Fruit fly (Drosophila melanogaster): Measurements from ENCODE around the gene pira.

The pira gene

DNA sequence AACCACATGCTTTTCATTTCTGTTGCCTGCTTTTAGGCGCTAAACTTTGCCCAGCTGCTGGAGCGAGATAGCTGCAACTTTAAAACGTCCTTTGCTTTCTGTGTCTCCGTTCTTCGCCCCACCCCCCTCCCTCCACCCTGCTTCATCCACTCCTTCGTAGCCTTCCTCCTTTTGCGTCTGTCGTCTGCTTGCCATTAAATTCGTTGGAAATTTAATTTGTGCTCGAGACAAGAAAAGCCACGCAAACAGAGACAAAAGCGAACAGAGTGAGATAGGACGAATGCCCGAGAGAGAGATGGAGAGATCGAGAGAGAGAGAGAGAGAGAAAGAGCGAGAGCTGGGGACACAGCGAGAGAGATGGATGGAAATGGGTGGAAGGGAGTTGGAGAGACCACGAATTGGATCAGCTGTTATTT lies 43.5 kb downstream of the pira start:
- TF ChIP-seq bab2 (GFP tag; optimal IDR thresholded peaks at IDR 0.05), result no peak
- TF ChIP-seq br (optimal IDR thresholded peaks at IDR 0.05), result no peak
- TF ChIP-seq Chrac-16 (GFP tag; optimal IDR thresholded peaks at IDR 0.05), result no peak
- TF ChIP-seq dimm (GFP tag; IDR thresholded peaks at IDR 0.05), result no peak
- TF ChIP-seq ind (GFP tag; optimal IDR thresholded peaks at IDR 0.05), result no peak
- TF ChIP-seq Atf3 (GFP tag; optimal IDR thresholded peaks at IDR 0.05), result no peak
- TF ChIP-seq CG14667 (GFP tag; IDR thresholded peaks at IDR 0.05), result no peak
- no peak for TF ChIP-seq CG9727 (GFP tag; optimal IDR thresholded peaks at IDR 0.05)
- no peak for TF ChIP-seq GATAe (GFP tag; conservative IDR thresholded peaks at IDR 0.05)
- no peak for TF ChIP-seq gem (tag; optimal IDR thresholded peaks at IDR 0.05)
- TF ChIP-seq crol (GFP tag; IDR thresholded peaks at IDR 0.05), result peak; percentile 63; the same call in 1 of the 2 replicates
- no peak for TF ChIP-seq Elba2 (GFP tag; optimal IDR thresholded peaks at IDR 0.05)
- no peak for TF ChIP-seq Doc3 (GFP tag; IDR thresholded peaks at IDR 0.05; ENCODE audit: partially characterized antibody)
- no peak for TF ChIP-seq ATbp (GFP tag; optimal IDR thresholded peaks at IDR 0.05)
- TF ChIP-seq nerfin-1 (tag; optimal IDR thresholded peaks at IDR 0.05), result no peak
- TF ChIP-seq NFAT (GFP tag; IDR thresholded peaks at IDR 0.05), result no peak
- TF ChIP-seq Optix (GFP tag; IDR thresholded peaks at IDR 0.05), result no peak
- no peak for TF ChIP-seq usp (GFP tag; optimal IDR thresholded peaks at IDR 0.05)
- peak; percentile 14; the same call in 1 of the 2 replicates for TF ChIP-seq Adf1 (GFP tag; IDR thresholded peaks at IDR 0.05)
- peak; percentile 73 for TF ChIP-seq ash1 (GFP tag; optimal IDR thresholded peaks at IDR 0.05)
- TF ChIP-seq D (optimal IDR thresholded peaks at IDR 0.05), result no peak
- TF ChIP-seq D (GFP tag; optimal IDR thresholded peaks at IDR 0.05), result no peak
- no peak for TF ChIP-seq CG31224 (GFP tag; IDR thresholded peaks at IDR 0.05)
- no peak for TF ChIP-seq CG6683 (GFP tag; optimal IDR thresholded peaks at IDR 0.05)
- TF ChIP-seq bigmax (GFP tag; optimal IDR thresholded peaks at IDR 0.05), result no peak
- TF ChIP-seq Dfd (GFP tag; optimal IDR thresholded peaks at IDR 0.05), result no peak
- TF ChIP-seq CG10431 (GFP tag; optimal IDR thresholded peaks at IDR 0.05), result no peak
- no peak for TF ChIP-seq CG7357 (GFP tag; IDR thresholded peaks at IDR 0.05)
- peak in 1 of 2 experiments; percentile 41 for TF ChIP-seq crp (GFP tag; optimal IDR thresholded peaks at IDR 0.05)
- TF ChIP-seq crc (GFP tag; optimal IDR thresholded peaks at IDR 0.05), result no peak
- no peak for TF ChIP-seq CG14441 (GFP tag; IDR thresholded peaks at IDR 0.05)
- TF ChIP-seq sqz (GFP tag; optimal IDR thresholded peaks at IDR 0.05), result peak; percentile 19
- no peak for TF ChIP-seq Sry-β (GFP tag; optimal IDR thresholded peaks at IDR 0.05)
- no peak for TF ChIP-seq Asciz (GFP tag; optimal IDR thresholded peaks at IDR 0.05)
- no peak for TF ChIP-seq Dref (GFP tag; IDR thresholded peaks at IDR 0.05)
- TF ChIP-seq Med (GFP tag), result peak; percentile 37
- TF ChIP-seq unc-4 (GFP tag; IDR thresholded peaks at IDR 0.05; ENCODE audit: partially characterized antibody), result no peak
- no peak for TF ChIP-seq Aef1 (GFP tag; IDR thresholded peaks at IDR 0.05)
- TF ChIP-seq toy (GFP tag; IDR thresholded peaks at IDR 0.05), result no peak
- TF ChIP-seq CG18599 (GFP tag; optimal IDR thresholded peaks at IDR 0.05), result no peak
- TF ChIP-seq Jarid2 (GFP tag; optimal IDR thresholded peaks at IDR 0.05), result no peak
- no peak for TF ChIP-seq CG18764 (GFP tag; optimal IDR thresholded peaks at IDR 0.05)
- no peak for TF ChIP-seq lab (GFP tag; optimal IDR thresholded peaks at IDR 0.05)
- TF ChIP-seq CG7963 (GFP tag; IDR thresholded peaks at IDR 0.05; ENCODE audit: partially characterized antibody), result no peak
- TF ChIP-seq cad (GFP tag; optimal IDR thresholded peaks at IDR 0.05), result no peak
- TF ChIP-seq CG2199 (GFP tag; IDR thresholded peaks at IDR 0.05), result 0 out of 3 replicates have a peak, but pooled peaks have one; percentile 35
- TF ChIP-seq CG10366 (GFP tag; IDR thresholded peaks at IDR 0.05), result no peak
- TF ChIP-seq Trl (optimal IDR thresholded peaks at IDR 0.05), result peak; percentile 63 to 78
- TF ChIP-seq Trl (GFP tag; optimal IDR thresholded peaks at IDR 0.05), result no peak
- peak; percentile 41; the same call in 1 of the 2 replicates for TF ChIP-seq chm (GFP tag; IDR thresholded peaks at IDR 0.05)
- no peak for TF ChIP-seq CG6654 (GFP tag; optimal IDR thresholded peaks at IDR 0.05)
- TF ChIP-seq tgo (GFP tag; IDR thresholded peaks at IDR 0.05), result no peak
- TF ChIP-seq CG6254 (GFP tag; optimal IDR thresholded peaks at IDR 0.05), result no peak

All from whole organism, embryonic.